Worm (Caenorhabditis elegans) whole organism, mixed stage, embryonic: ENCODE data around the gene F41B4.1.

Source experiments
- M03D4.4 ChIP-seq: sonication (generic microtip); optimal IDR thresholded peaks from 2 replicates; lab custom pipeline; 2017; ENCODE audit warnings: mild to moderate bottlenecking, missing genetic modification characterization, missing compliant biosample characterization
- bed-3 ChIP-seq: fragments of 200-800 bp; sonication (Bioruptor generic); optimal IDR thresholded peaks from 3 replicates; lab custom pipeline; 2018; ENCODE audit warnings: mild to moderate bottlenecking, missing genetic modification characterization, moderate library complexity, missing compliant biosample characterization
- blmp-1 ChIP-seq: fragments of 150-350 bp; optimal IDR thresholded peaks from 2 replicates; lab custom pipeline; 2014; ENCODE audit warnings: missing biosample characterization, missing genetic modification characterization
- ceh-39 ChIP-seq: fragments of 150-350 bp; optimal IDR thresholded peaks from 2 replicates; lab custom pipeline; 2014; ENCODE audit warnings: missing biosample characterization, missing genetic modification characterization
- ceh-43 ChIP-seq: fragments of 200-800 bp; sonication (Bioruptor generic); optimal IDR thresholded peaks from 2 replicates; lab custom pipeline; 2018; ENCODE audit warnings: mild to moderate bottlenecking, missing genetic modification characterization, moderate library complexity, missing compliant biosample characterization
- ceh-83 ChIP-seq: fragments of 200-800 bp; sonication (Bioruptor generic); optimal IDR thresholded peaks from 2 replicates; lab custom pipeline; 2018; ENCODE audit warnings: mild to moderate bottlenecking, missing genetic modification characterization, missing compliant biosample characterization
- cnd-1 ChIP-seq: fragments of 200-800 bp; sonication (Bioruptor generic); optimal IDR thresholded peaks from 2 replicates; lab custom pipeline; 2018; ENCODE audit warnings: mild to moderate bottlenecking, missing genetic modification characterization, missing compliant biosample characterization
- drap-1 ChIP-seq: fragments of 200-800 bp; sonication (Bioruptor generic); optimal IDR thresholded peaks from 3 replicates; lab custom pipeline; 2018; ENCODE audit warnings: mild to moderate bottlenecking, missing genetic modification characterization, missing compliant biosample characterization
- elt-1 ChIP-seq: sonication (generic microtip); optimal IDR thresholded peaks from 2 replicates; lab custom pipeline; 2017; ENCODE audit warnings: missing genetic modification characterization, mild to moderate bottlenecking, missing compliant biosample characterization, antibody characterized with exemption, moderate library complexity, borderline replicate concordance; ENCODE audit not compliant: insufficient read depth
- elt-3 ChIP-seq: fragments of 150-350 bp; optimal IDR thresholded peaks from 2 replicates; lab custom pipeline; 2014; ENCODE audit warnings: missing biosample characterization, missing genetic modification characterization
- flh-1 ChIP-seq: fragments of 200-800 bp; sonication (Bioruptor generic); optimal IDR thresholded peaks from 2 replicates; lab custom pipeline; 2018; ENCODE audit warnings: mild to moderate bottlenecking, missing genetic modification characterization, moderate library complexity, missing compliant biosample characterization
- ham-2 ChIP-seq: fragments of 200-800 bp; sonication (Bioruptor generic); optimal IDR thresholded peaks from 2 replicates; lab custom pipeline; 2018; ENCODE audit warnings: mild to moderate bottlenecking, missing genetic modification characterization, missing compliant biosample characterization
- lin-13 ChIP-seq: fragments of 150-350 bp; optimal IDR thresholded peaks from 2 replicates; lab custom pipeline; 2014; ENCODE audit warnings: missing biosample characterization, missing genetic modification characterization
- mab-5 ChIP-seq: fragments of 150-350 bp; optimal IDR thresholded peaks from 2 replicates; lab custom pipeline; 2014; ENCODE audit warnings: missing biosample characterization, missing genetic modification characterization
- mep-1 ChIP-seq: fragments of 150-350 bp; optimal IDR thresholded peaks from 2 replicates; lab custom pipeline; 2017; ENCODE audit warnings: missing biosample characterization, missing genetic modification reagents, missing genetic modification characterization, inconsistent platforms
- mls-2 ChIP-seq: sonication (generic microtip); optimal IDR thresholded peaks from 2 replicates; lab custom pipeline; 2016; ENCODE audit warnings: mild to moderate bottlenecking, missing genetic modification characterization, moderate library complexity, missing compliant biosample characterization
- nhr-12 ChIP-seq: fragments of 150-350 bp; optimal IDR thresholded peaks from 2 replicates; lab custom pipeline; 2014; ENCODE audit warnings: missing biosample characterization, missing genetic modification characterization
- nhr-2 ChIP-seq: fragments of 150-350 bp; optimal IDR thresholded peaks from 2 replicates; lab custom pipeline; 2014; ENCODE audit warnings: missing biosample characterization, missing genetic modification characterization
- nhr-28 ChIP-seq: fragments of 150-350 bp; optimal IDR thresholded peaks from 2 replicates; lab custom pipeline; 2014; ENCODE audit warnings: missing biosample characterization, missing genetic modification characterization
- nhr-76 ChIP-seq: sonication (generic microtip); optimal IDR thresholded peaks from 2 replicates; lab custom pipeline; 2017; ENCODE audit warnings: missing biosample characterization, missing genetic modification characterization
- pha-4 ChIP-seq: fragments of 150-350 bp; optimal IDR thresholded peaks from 2 replicates; lab custom pipeline; 2018; ENCODE audit warnings: missing biosample characterization, missing genetic modification reagents, missing genetic modification characterization
- sem-2 ChIP-seq: fragments of 200-800 bp; sonication (Bioruptor generic); optimal IDR thresholded peaks from 2 replicates; lab custom pipeline; 2018; ENCODE audit warnings: mild to moderate bottlenecking, missing genetic modification characterization, missing compliant biosample characterization
- snpc-4 ChIP-seq: fragments of 150-350 bp; optimal IDR thresholded peaks from 2 replicates; lab custom pipeline; 2014; ENCODE audit warnings: missing biosample characterization, missing genetic modification characterization
- tbx-8 ChIP-seq: fragments of 200-800 bp; sonication (Bioruptor generic); optimal IDR thresholded peaks from 2 replicates; lab custom pipeline; 2018; ENCODE audit warnings: mild to moderate bottlenecking, missing genetic modification characterization, moderate library complexity, missing compliant biosample characterization
- unc-120 ChIP-seq: sonication (generic microtip); optimal IDR thresholded peaks from 2 replicates; lab custom pipeline; 2017; ENCODE audit warnings: missing genetic modification characterization, missing compliant biosample characterization; ENCODE audit not compliant: poor library complexity, severe bottlenecking
- unc-39 ChIP-seq: fragments of 150-350 bp; optimal IDR thresholded peaks from 2 replicates; lab custom pipeline; 2014; ENCODE audit warnings: missing biosample characterization, missing genetic modification characterization
- unc-62 ChIP-seq: fragments of 150-350 bp; optimal IDR thresholded peaks from 2 replicates; lab custom pipeline; 2014; ENCODE audit warnings: missing biosample characterization, missing genetic modification reagents, missing genetic modification characterization
- zip-8 ChIP-seq: fragments of 150-350 bp; optimal IDR thresholded peaks from 2 replicates; lab custom pipeline; 2014; ENCODE audit warnings: missing biosample characterization, missing genetic modification characterization

Gene F41B4.1

ce11 chrX:6795843-6796521 is 29.7 kb downstream of the F41B4.1 start:
- TF ChIP-seq mab-5, result no peak

DNA sequence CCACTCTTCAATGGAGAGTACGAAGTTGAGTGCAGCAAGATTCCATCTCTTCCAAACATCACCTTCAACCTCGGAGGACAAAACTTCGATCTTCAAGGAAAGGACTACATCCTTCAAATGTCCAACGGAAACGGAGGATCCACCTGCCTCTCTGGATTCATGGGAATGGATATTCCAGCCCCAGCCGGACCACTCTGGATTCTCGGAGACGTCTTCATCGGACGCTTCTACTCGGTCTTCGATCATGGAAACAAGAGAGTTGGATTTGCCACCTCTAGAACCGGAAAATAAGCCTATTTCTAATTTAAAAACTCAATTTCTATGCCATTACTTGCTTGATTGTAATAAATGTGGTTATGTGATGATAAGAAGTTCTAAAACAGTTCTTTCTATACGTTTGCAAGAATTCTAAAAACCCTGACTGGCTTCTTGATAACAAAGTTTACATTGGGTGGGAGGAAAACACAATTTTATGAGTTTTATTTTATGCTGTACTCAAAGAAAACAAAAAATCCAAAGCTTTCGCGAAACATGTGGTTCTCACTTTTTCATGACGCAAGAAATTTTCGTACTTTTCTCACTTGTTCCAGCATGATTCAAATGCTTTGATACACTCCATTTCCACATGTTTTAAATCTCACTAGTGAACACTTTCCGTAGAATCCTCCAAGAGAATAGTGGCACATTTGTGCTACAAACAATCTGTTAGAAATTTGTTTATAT is 33.2 kb downstream of the F41B4.1 start:
- no peak for TF ChIP-seq nhr-12
- TF ChIP-seq M03D4.4 (tag; lab: Kevin White, UChicago), result no peak
- TF ChIP-seq zip-8 (tag; lab: Kevin White, UChicago), result no peak
- no peak for TF ChIP-seq tbx-8 (GFP tag; lab: Kevin White, UChicago)
- no peak for TF ChIP-seq mep-1
- TF ChIP-seq elt-1 (tag; lab: Kevin White, UChicago), result no peak
- TF ChIP-seq nhr-76 (tag; lab: Kevin White, UChicago), result no peak
- TF ChIP-seq, all 35 proteins: peak for 0

ce11 chrX:6790986-6791385 is 34.7 kb downstream of the F41B4.1 start, which contains the start of gene asp-3:
Gene asp-3 (plus strand): TSS chrX:6791064.
- TF ChIP-seq unc-62, result no peak
- no peak for TF ChIP-seq nhr-2 (tag; lab: Kevin White, UChicago)
- TF ChIP-seq ceh-39, result no peak
- TF ChIP-seq mep-1, result no peak
- TF ChIP-seq flh-1 (GFP tag; lab: Kevin White, UChicago), result no peak
- no peak for TF ChIP-seq snpc-4
- no peak for TF ChIP-seq unc-120 (tag; lab: Kevin White, UChicago)
- no peak for TF ChIP-seq blmp-1
- TF ChIP-seq lin-13 (tag; lab: Kevin White, UChicago), result no peak
- no peak for TF ChIP-seq cnd-1 (tag; lab: Kevin White, UChicago)
- TF ChIP-seq elt-1 (tag; lab: Kevin White, UChicago), result no peak
- TF ChIP-seq mls-2 (tag; lab: Kevin White, UChicago), result no peak
- TF ChIP-seq sem-2 (GFP tag; lab: Kevin White, UChicago), result no peak
- TF ChIP-seq, all 35 proteins: peak for 0

- TF ChIP-seq drap-1 (no peak), lin-13 (tag; lab: Kevin White, UChicago) (no peak), cnd-1 (tag; lab: Kevin White, UChicago) (no peak), ceh-83 (GFP tag; lab: Kevin White, UChicago) (no peak), flh-1 (GFP tag; lab: Kevin White, UChicago) (no peak), pha-4 (tag; lab: Kevin White, UChicago) (no peak), ham-2 (GFP tag; lab: Kevin White, UChicago) (no peak), blmp-1 (no peak), snpc-4 (no peak)
- TF ChIP-seq, all 35 proteins: peak for 0
Observed at ce11 chrX:6790457-6790856, 35.2 kb downstream of the F41B4.1 start.

ce11 chrX:6788965-6789573 is 36.6 kb downstream of the F41B4.1 start, which contains the start of gene sgca-1:
Gene sgca-1 (minus strand): TSS chrX:6789548.
- TF ChIP-seq elt-3 (no peak), zip-8 (tag; lab: Kevin White, UChicago) (no peak), elt-1 (tag; lab: Kevin White, UChicago) (no peak), bed-3 (GFP tag; lab: Kevin White, UChicago) (no peak), nhr-12 (no peak), nhr-28 (tag; lab: Kevin White, UChicago) (no peak), unc-62 (no peak), M03D4.4 (tag; lab: Kevin White, UChicago) (no peak), lin-13 (tag; lab: Kevin White, UChicago) (no peak), nhr-76 (tag; lab: Kevin White, UChicago) (no peak), unc-39 (tag; lab: Kevin White, UChicago) (no peak), nhr-2 (tag; lab: Kevin White, UChicago) (no peak), sem-2 (GFP tag; lab: Kevin White, UChicago) (no peak), ceh-43 (GFP tag; lab: Kevin White, UChicago) (no peak), ceh-39 (no peak), mab-5 (no peak)
